Fruit fly (Drosophila melanogaster) S2 (cell line): ENCODE data around the gene CG1640.

ENCODE experiments used
- CG8478 ChIP-seq: fragments of >200 bp; optimal IDR thresholded peaks from 2 replicates; lab custom pipeline; 2018
- CTCF ChIP-seq, 2 experiments: fragments of >200 bp; optimal IDR thresholded peaks; 2 replicates each; lab custom pipeline; 2018

DNA sequence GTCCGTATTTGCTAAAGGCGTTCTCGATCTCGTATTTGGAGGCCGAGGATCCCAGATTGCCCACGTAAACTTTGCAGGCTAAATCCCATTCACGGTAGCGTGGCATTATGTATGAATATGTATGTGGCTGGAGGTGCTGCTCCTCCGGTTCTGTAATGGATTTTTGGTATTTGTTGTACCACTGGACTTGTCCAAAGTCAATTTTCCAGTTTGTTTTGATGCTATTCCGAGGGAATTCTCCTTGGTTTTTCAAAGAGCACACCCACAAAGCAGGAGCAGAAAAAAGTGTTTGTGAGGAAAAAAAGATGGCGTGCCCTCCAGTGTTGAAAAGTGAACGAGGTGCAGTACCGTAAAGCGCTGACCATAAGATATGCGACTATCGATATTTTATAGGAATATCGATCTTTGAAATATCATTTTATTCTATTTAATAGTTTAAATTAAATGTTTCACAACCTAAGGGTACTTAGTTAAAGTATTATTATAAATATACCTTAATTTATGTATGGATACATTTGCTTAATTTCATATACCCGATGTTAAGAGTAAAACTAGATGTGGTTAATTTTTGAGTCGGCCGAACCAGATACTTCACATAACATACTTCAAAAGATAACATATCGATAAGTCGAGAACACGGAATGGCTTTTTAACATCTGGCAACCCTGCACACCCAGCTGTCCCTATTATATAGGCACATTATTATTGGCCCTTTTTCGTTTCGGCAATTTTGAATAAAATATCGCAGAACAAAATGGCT, 14.4 kb downstream of the CG1640 start, which contains the start of the genes Rbp1-like and Tim9a:
- no peak for TF ChIP-seq CG8478 (lab: Kevin White, UChicago)
- TF ChIP-seq CTCF (optimal IDR thresholded peaks at IDR 0.05; lab: Kevin White, UChicago): no peak
